Worm (Caenorhabditis elegans) whole organism, midembryonic: ENCODE results near the gene nhx-1.

Source experiments
- T22C8.4 ChIP-seq: fragments of 200-800 bp; sonication (Bioruptor generic); IDR thresholded peaks from 2 replicates; pipeline ENCODE4 v1.3.6; 2022; ENCODE audit warnings: missing genetic modification characterization, missing compliant biosample characterization
- cog-1 ChIP-seq: sonication (generic microtip); optimal IDR thresholded peaks from 2 replicates; lab custom pipeline; 2016; ENCODE audit warnings: missing genetic modification characterization, missing compliant biosample characterization
- flt-1 ChIP-seq: fragments of 200-800 bp; sonication (Bioruptor generic); IDR thresholded peaks from 2 replicates; pipeline ENCODE4 v1.3.6; 2022; ENCODE audit warnings: missing genetic modification characterization, missing compliant biosample characterization
- med-1 ChIP-seq: sonication (generic microtip); optimal IDR thresholded peaks from 2 replicates; lab custom pipeline; 2017; ENCODE audit warnings: missing genetic modification characterization, mild to moderate bottlenecking, missing compliant biosample characterization, antibody characterized with exemption, missing genetic modification reagents; ENCODE audit not compliant: insufficient read depth
- ztf-23 ChIP-seq: fragments of 200-800 bp; sonication (Bioruptor generic); IDR thresholded peaks from 2 replicates; pipeline ENCODE4 v1.3.6; 2022; ENCODE audit warnings: missing genetic modification reagents, missing genetic modification characterization, missing compliant biosample characterization
- ztf-29 ChIP-seq: fragments of 200-800 bp; sonication (Bioruptor generic); IDR thresholded peaks from 2 replicates; pipeline ENCODE4 v1.3.6; 2022; ENCODE audit warnings: missing genetic modification reagents, missing genetic modification characterization, missing compliant biosample characterization

DNA sequence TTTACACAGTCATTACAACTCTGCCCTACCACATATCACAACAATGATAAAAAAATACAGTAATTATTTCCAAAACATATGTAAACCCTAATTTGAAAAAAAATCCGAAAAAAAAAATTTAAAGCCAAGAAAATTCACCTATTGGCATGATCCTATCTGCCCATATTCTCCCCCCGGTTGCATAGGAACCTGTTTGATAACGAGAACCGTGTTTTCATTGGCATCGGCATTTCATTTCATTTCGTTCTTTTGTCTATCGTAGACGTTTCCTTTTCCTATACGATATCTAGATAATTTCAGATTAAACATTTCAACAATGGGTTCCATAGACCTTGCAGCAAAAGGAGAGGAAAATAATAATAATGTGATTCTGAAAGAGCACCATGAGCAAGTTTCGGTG is 13.6 kb downstream of the nhx-1 start, which contains the start of gene mboa-1:
- TF ChIP-seq cog-1 (tag; lab: Kevin White, UChicago) (no peak), ztf-23 (GFP tag; lab: Robert Waterston, UW) (no peak), med-1 (GFP tag; lab: Kevin White, UChicago) (no peak), ztf-29 (no peak), flt-1 (GFP tag; lab: Robert Waterston, UW) (no peak), T22C8.4 (GFP tag; lab: Robert Waterston, UW) (no peak)
